Worm (Caenorhabditis elegans): ENCODE data around the gene B0280.9.

DNA sequence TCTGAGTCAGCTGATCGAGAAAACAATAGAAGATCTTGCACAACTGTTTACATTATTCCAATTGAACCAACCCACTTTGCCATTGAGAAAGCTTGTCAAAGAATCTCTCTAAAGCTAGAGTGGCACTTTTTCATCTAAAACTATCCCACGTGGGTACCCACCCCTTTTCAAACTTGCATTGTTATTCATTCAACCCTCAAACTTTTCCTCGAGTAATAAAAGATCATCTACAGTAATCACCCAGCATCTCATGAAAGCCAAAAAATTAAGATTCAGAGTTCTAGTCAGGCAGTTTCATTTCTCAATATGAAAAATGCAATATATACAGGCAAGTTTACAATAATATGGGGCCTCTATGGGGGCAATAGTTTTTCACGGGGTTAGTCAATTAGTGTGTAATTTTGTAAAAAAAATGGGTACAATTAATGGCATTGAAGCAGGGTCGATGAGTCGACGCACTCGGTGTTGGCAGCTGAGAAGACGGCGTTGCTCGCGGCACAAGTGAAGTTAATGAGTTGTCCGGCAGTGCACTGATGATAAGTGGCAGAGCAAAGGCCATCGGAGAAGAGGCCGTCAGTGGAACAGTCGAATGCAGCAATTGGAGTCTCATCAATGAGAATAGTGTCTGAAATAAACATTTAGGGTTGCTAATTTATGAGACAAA is 20.7 kb downstream of the B0280.9 start:
- no peak for TF ChIP-seq lin-13 (tag; optimal IDR thresholded peaks at IDR 0.05)
- no peak for TF ChIP-seq snpc-4 (tag; optimal IDR thresholded peaks at IDR 0.05)
- no peak for TF ChIP-seq nhr-28 (tag; optimal IDR thresholded peaks at IDR 0.05)
- TF ChIP-seq mls-2 (tag; optimal IDR thresholded peaks at IDR 0.05), result no peak
- no peak for TF ChIP-seq ztf-11 (tag; optimal IDR thresholded peaks at IDR 0.05)
- no peak for TF ChIP-seq unc-62 (GFP tag; optimal IDR thresholded peaks at IDR 0.05)
- no peak for TF ChIP-seq pha-4 (tag; optimal IDR thresholded peaks at IDR 0.05)
- TF ChIP-seq ham-2 (GFP tag; optimal IDR thresholded peaks at IDR 0.05), result no peak
- no peak for TF ChIP-seq nhr-76 (tag; optimal IDR thresholded peaks at IDR 0.05)
- no peak for TF ChIP-seq sem-2 (GFP tag; optimal IDR thresholded peaks at IDR 0.05)
- no peak for TF ChIP-seq tbx-8 (GFP tag; optimal IDR thresholded peaks at IDR 0.05)
- TF ChIP-seq unc-39 (tag; optimal IDR thresholded peaks at IDR 0.05), result no peak
- no peak for TF ChIP-seq blmp-1 (tag; optimal IDR thresholded peaks at IDR 0.05)

Data from whole organism, mixed stage, embryonic.